Worm (Caenorhabditis elegans) whole organism, L3 larva: ENCODE measurements around the gene cyp-35A5.

Experiments
- daf-12 ChIP-seq: fragments of 150-350 bp; optimal IDR thresholded peaks from 2 replicates; lab custom pipeline; 2014; ENCODE audit warnings: missing biosample characterization, missing genetic modification reagents, missing genetic modification characterization
- elt-3 ChIP-seq, 3 experiments: fragments of 150-350 bp in 1 of 3; sonication (generic microtip) in 2 of 3; optimal IDR thresholded peaks; 2 replicates in 2 of 3; 4 replicates in 1 of 3; lab custom pipeline; 2014 to 2017; ENCODE audit warnings: missing biosample characterization in 3 of 3, missing genetic modification characterization in 3 of 3
- jun-1 ChIP-seq: fragments of 150-350 bp; optimal IDR thresholded peaks from 2 replicates; lab custom pipeline; 2014; ENCODE audit warnings: missing biosample characterization, missing genetic modification reagents, missing genetic modification characterization
- lin-39 ChIP-seq: fragments of 150-350 bp; optimal IDR thresholded peaks from 2 replicates; lab custom pipeline; 2018; ENCODE audit warnings: missing biosample characterization, missing genetic modification reagents, missing genetic modification characterization
- mdl-1 ChIP-seq: fragments of 150-350 bp; optimal IDR thresholded peaks from 2 replicates; lab custom pipeline; 2014; ENCODE audit warnings: missing biosample characterization, missing genetic modification characterization
- nhr-11 ChIP-seq: fragments of 150-350 bp; optimal IDR thresholded peaks from 2 replicates; lab custom pipeline; 2014; ENCODE audit warnings: missing biosample characterization, missing genetic modification characterization
- nhr-23 ChIP-seq: fragments of 150-350 bp; optimal IDR thresholded peaks from 2 replicates; lab custom pipeline; 2014; ENCODE audit warnings: missing biosample characterization, missing genetic modification reagents, missing genetic modification characterization
- nhr-237 ChIP-seq: fragments of 150-350 bp; optimal IDR thresholded peaks from 2 replicates; lab custom pipeline; 2014; ENCODE audit warnings: missing biosample characterization, missing genetic modification characterization
- nhr-67 ChIP-seq: fragments of 150-350 bp; optimal IDR thresholded peaks from 2 replicates; lab custom pipeline; 2014; ENCODE audit warnings: missing biosample characterization, missing genetic modification characterization
- nhr-76 ChIP-seq: fragments of 150-350 bp; sonication (generic microtip); optimal IDR thresholded peaks from 5 replicates; lab custom pipeline; 2014; ENCODE audit warnings: missing biosample characterization, missing genetic modification characterization
- pha-4 ChIP-seq: fragments of 150-350 bp; optimal IDR thresholded peaks from 2 replicates; lab custom pipeline; 2014; ENCODE audit warnings: missing biosample characterization, missing genetic modification reagents, missing genetic modification characterization
- skn-1 ChIP-seq: fragments of 150-350 bp; optimal IDR thresholded peaks from 2 replicates; lab custom pipeline; 2014; ENCODE audit warnings: missing biosample characterization, missing genetic modification characterization
- snpc-4 ChIP-seq: fragments of 150-350 bp; optimal IDR thresholded peaks from 2 replicates; lab custom pipeline; 2014; ENCODE audit warnings: missing biosample characterization, missing genetic modification characterization
- tbx-2 ChIP-seq: sonication (generic microtip); optimal IDR thresholded peaks from 2 replicates; lab custom pipeline; 2016; ENCODE audit warnings: mild to moderate bottlenecking, missing genetic modification characterization, missing compliant biosample characterization

DNA sequence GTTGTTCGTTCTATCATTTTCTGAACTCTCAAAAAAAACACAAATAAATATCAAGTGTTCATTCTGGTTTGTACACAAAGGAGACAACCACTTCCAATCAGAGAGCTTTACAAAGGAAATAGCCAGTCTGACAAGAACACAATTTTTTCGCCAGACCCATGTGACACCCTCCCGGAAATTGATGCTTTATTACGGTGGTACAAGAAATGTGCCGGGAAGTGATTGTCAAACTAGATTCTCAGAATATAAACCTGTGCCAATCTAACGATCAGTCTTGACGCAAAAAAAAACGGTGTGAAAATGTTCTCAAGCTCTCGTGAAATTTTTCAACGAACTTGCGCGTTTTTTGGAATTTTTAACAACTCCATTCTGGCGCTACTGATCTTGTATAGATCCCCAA is 17.6 kb downstream of the cyp-35A5 start, which contains the start of gene str-247:
- no peak for TF ChIP-seq nhr-237 (tag; lab: Kevin White, UChicago)
- TF ChIP-seq snpc-4 (tag; lab: Kevin White, UChicago): no peak
- no peak for TF ChIP-seq mdl-1 (tag; lab: Kevin White, UChicago)
- no peak for TF ChIP-seq elt-3 (tag; optimal IDR thresholded peaks at IDR 0.05; lab: Kevin White, UChicago)
- no peak for TF ChIP-seq pha-4
- no peak for TF ChIP-seq nhr-76 (tag; lab: Kevin White, UChicago)
- TF ChIP-seq nhr-11: no peak
- no peak for TF ChIP-seq jun-1 (tag; lab: Kevin White, UChicago)
- TF ChIP-seq nhr-67 (tag; lab: Kevin White, UChicago): no peak
- TF ChIP-seq daf-12: no peak
- TF ChIP-seq nhr-23 (tag; lab: Kevin White, UChicago): no peak
- no peak for TF ChIP-seq skn-1 (tag; lab: Kevin White, UChicago)
- no peak for TF ChIP-seq tbx-2
- no peak for TF ChIP-seq lin-39 (tag; lab: Kevin White, UChicago)
